Worm (Caenorhabditis elegans) whole organism, mixed stage, embryonic: ENCODE data around the gene F26D11.12.

Experiments used
- ces-1 ChIP-seq: fragments of 150-350 bp; optimal IDR thresholded peaks from 2 replicates; lab custom pipeline; 2014; ENCODE audit warnings: missing biosample characterization, missing genetic modification reagents, missing genetic modification characterization
- elt-3 ChIP-seq: fragments of 150-350 bp; optimal IDR thresholded peaks from 2 replicates; lab custom pipeline; 2014; ENCODE audit warnings: missing biosample characterization, missing genetic modification characterization
- lsy-2 ChIP-seq: fragments of 150-350 bp; optimal IDR thresholded peaks from 2 replicates; lab custom pipeline; 2014; ENCODE audit warnings: missing biosample characterization, missing genetic modification characterization
- mab-5 ChIP-seq: fragments of 150-350 bp; optimal IDR thresholded peaks from 2 replicates; lab custom pipeline; 2014; ENCODE audit warnings: missing biosample characterization, missing genetic modification characterization
- mep-1 ChIP-seq: fragments of 150-350 bp; optimal IDR thresholded peaks from 2 replicates; lab custom pipeline; 2017; ENCODE audit warnings: missing biosample characterization, missing genetic modification reagents, missing genetic modification characterization, inconsistent platforms
- mls-2 ChIP-seq: sonication (generic microtip); optimal IDR thresholded peaks from 2 replicates; lab custom pipeline; 2016; ENCODE audit warnings: mild to moderate bottlenecking, missing genetic modification characterization, moderate library complexity, missing compliant biosample characterization
- nhr-237 ChIP-seq: fragments of 150-350 bp; optimal IDR thresholded peaks from 2 replicates; lab custom pipeline; 2014; ENCODE audit warnings: missing biosample characterization, missing genetic modification characterization
- nhr-76 ChIP-seq: sonication (generic microtip); optimal IDR thresholded peaks from 2 replicates; lab custom pipeline; 2017; ENCODE audit warnings: missing biosample characterization, missing genetic modification characterization
- pha-4 ChIP-seq: fragments of 150-350 bp; optimal IDR thresholded peaks from 2 replicates; lab custom pipeline; 2018; ENCODE audit warnings: missing biosample characterization, missing genetic modification reagents, missing genetic modification characterization
- snpc-4 ChIP-seq: fragments of 150-350 bp; optimal IDR thresholded peaks from 2 replicates; lab custom pipeline; 2014; ENCODE audit warnings: missing biosample characterization, missing genetic modification characterization
- unc-62 ChIP-seq: fragments of 150-350 bp; optimal IDR thresholded peaks from 2 replicates; lab custom pipeline; 2014; ENCODE audit warnings: missing biosample characterization, missing genetic modification reagents, missing genetic modification characterization

DNA sequence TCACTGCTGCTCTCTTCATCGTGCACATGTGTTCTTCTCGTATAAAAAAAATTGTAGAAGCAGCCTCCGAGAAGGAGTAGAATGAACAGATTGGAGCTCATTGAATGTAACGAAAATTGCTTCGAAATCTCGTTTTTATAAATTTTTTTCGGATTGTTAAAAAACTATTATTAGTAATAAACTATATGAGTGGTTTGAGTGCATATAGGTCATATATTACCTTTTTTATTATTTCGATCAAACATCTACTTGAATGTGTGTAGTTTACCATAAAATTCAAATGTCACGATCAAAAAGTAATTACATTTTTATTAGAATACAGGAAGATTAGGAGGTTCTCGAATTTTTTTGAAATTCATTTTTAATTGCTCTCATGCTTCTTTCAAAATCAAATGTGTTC, 2.3 kb downstream of the F26D11.12 start, which contains the start of gene clec-216:
- TF ChIP-seq snpc-4 (tag; lab: Kevin White, UChicago) (no peak), ces-1 (GFP tag; lab: Kevin White, UChicago) (no peak), mab-5 (tag; lab: Kevin White, UChicago) (no peak), nhr-76 (tag; lab: Kevin White, UChicago) (no peak), elt-3 (no peak), lsy-2 (tag; lab: Kevin White, UChicago) (no peak), mls-2 (tag; lab: Kevin White, UChicago) (no peak), pha-4 (tag; lab: Kevin White, UChicago) (no peak), nhr-237 (tag; lab: Kevin White, UChicago) (no peak), unc-62 (no peak), mep-1 (tag; lab: Kevin White, UChicago) (no peak)
